In genomic region chrIV:3648634-3649240, ce11 we compare ENCODE assay signal across 5 worm cellular contexts.
TF ChIP-seq lines count a peak whose summit lies in the region.

CC8.2 (minus strand) TSS chrIV:3648684.

TF ChIP-seq in whole organism, L1 larva, 84 proteins besides CTCF, POLR2A, EP300 and RAD21 (continued from another document and continues in another):
- TF ChIP-seq efl-1 (optimal IDR thresholded peaks at IDR 0.05; lab: Kevin White, UChicago), result peak in 1 of 2 experiments; percentile 0
- TF ChIP-seq efl-1 (GFP tag; optimal IDR thresholded peaks at IDR 0.05 in 1 of 2; lab: Kevin White, UChicago), result no peak
- TF ChIP-seq mab-9 (GFP tag; IDR thresholded peaks at IDR 0.05; lab: Robert Waterston, UW), result no peak
- peak; percentile 9 to 50 (median 27) for TF ChIP-seq dpl-1 (GFP tag; optimal IDR thresholded peaks at IDR 0.05; lab: Kevin White, UChicago)
- TF ChIP-seq unc-62 (GFP tag; optimal IDR thresholded peaks at IDR 0.05; lab: Kevin White, UChicago), result no peak
- no peak for TF ChIP-seq zip-4 (GFP tag; optimal IDR thresholded peaks at IDR 0.05; lab: Kevin White, UChicago)
- no peak for TF ChIP-seq hlh-17 (GFP tag; optimal IDR thresholded peaks at IDR 0.05; lab: Kevin White, UChicago; ENCODE audit: borderline replicate concordance)
- TF ChIP-seq ceh-8 (GFP tag; optimal IDR thresholded peaks at IDR 0.05; lab: Kevin White, UChicago), result peak; percentile 22
- no peak for TF ChIP-seq ces-1 (GFP tag; optimal IDR thresholded peaks at IDR 0.05; lab: Kevin White, UChicago)
- TF ChIP-seq nhr-12 (tag; optimal IDR thresholded peaks at IDR 0.05; lab: Kevin White, UChicago), result no peak
- TF ChIP-seq unc-130 (tag; optimal IDR thresholded peaks at IDR 0.05; lab: Kevin White, UChicago), result peak; percentile 45
- no peak for TF ChIP-seq alr-1 (tag; optimal IDR thresholded peaks at IDR 0.05; lab: Kevin White, UChicago; ENCODE audit: borderline replicate concordance)
- no peak for TF ChIP-seq pag-3 (tag; optimal IDR thresholded peaks at IDR 0.05; lab: Kevin White, UChicago; ENCODE audit: borderline replicate concordance, insufficient read depth)
- no peak for TF ChIP-seq hpl-2 (GFP tag; optimal IDR thresholded peaks at IDR 0.05; lab: Kevin White, UChicago)
- peak in 4 of 6 experiments; percentile 5 to 84 (median 61) for TF ChIP-seq elt-3 (tag; optimal IDR thresholded peaks at IDR 0.05; lab: Kevin White, UChicago)
- TF ChIP-seq lir-3 (tag; optimal IDR thresholded peaks at IDR 0.05; lab: Kevin White, UChicago; ENCODE audit: poor library complexity), result no peak
- no peak for TF ChIP-seq hlh-4 (tag; optimal IDR thresholded peaks at IDR 0.05; lab: Kevin White, UChicago)
- TF ChIP-seq nhr-20 (tag; optimal IDR thresholded peaks at IDR 0.05; lab: Kevin White, UChicago), result peak; percentile 59
- TF ChIP-seq ztf-11 (tag; optimal IDR thresholded peaks at IDR 0.05; lab: Kevin White, UChicago), result no peak
- TF ChIP-seq elt-2 (tag; optimal IDR thresholded peaks at IDR 0.05; lab: Kevin White, UChicago), result no peak
- TF ChIP-seq isw-1 (GFP tag; IDR thresholded peaks at IDR 0.05; lab: Robert Waterston, UW), result no peak
- no peak for TF ChIP-seq xbp-1 (tag; optimal IDR thresholded peaks at IDR 0.05; lab: Kevin White, UChicago)
- 0 out of 2 replicates have a peak, but pooled peaks have one; percentile 40 for TF ChIP-seq grh-1 (GFP tag; IDR thresholded peaks at IDR 0.05; lab: Robert Waterston, UW)
- peak; percentile 63 for TF ChIP-seq snu-23 (GFP tag; optimal IDR thresholded peaks at IDR 0.05; lab: Kevin White, UChicago)
- no peak for TF ChIP-seq ceh-63 (GFP tag; optimal IDR thresholded peaks at IDR 0.05; lab: Kevin White, UChicago)

TF ChIP-seq in whole organism, L2 larva, 48 proteins besides CTCF, POLR2A, EP300 and RAD21 (continued from another document):
- no peak for TF ChIP-seq zag-1 (tag; optimal IDR thresholded peaks at IDR 0.05; lab: Kevin White, UChicago)
- peak; percentile 82 for TF ChIP-seq nhr-21 (tag; optimal IDR thresholded peaks at IDR 0.05; lab: Kevin White, UChicago)
- TF ChIP-seq skn-1 (tag; optimal IDR thresholded peaks at IDR 0.05; lab: Kevin White, UChicago), result no peak
- peak; percentile 15 for TF ChIP-seq gmeb-1 (tag; optimal IDR thresholded peaks at IDR 0.05; lab: Kevin White, UChicago)
- peak; percentile 55 for TF ChIP-seq sma-3 (GFP tag; optimal IDR thresholded peaks at IDR 0.05; lab: Kevin White, UChicago)
- peak; percentile 20 for TF ChIP-seq egl-27 (tag; optimal IDR thresholded peaks at IDR 0.05; lab: Kevin White, UChicago)
- TF ChIP-seq F13H6.1 (tag; optimal IDR thresholded peaks at IDR 0.05; lab: Kevin White, UChicago), result peak; percentile 11
- TF ChIP-seq mbf-1 (tag; optimal IDR thresholded peaks at IDR 0.05; lab: Kevin White, UChicago), result no peak
- no peak for TF ChIP-seq nhr-11 (tag; optimal IDR thresholded peaks at IDR 0.05; lab: Kevin White, UChicago)

TF ChIP-seq in whole organism, L3 larva, 47 proteins besides CTCF, POLR2A, EP300 and RAD21 (continued from another document):
- TF ChIP-seq nhr-43 (tag; optimal IDR thresholded peaks at IDR 0.05; lab: Kevin White, UChicago; ENCODE audit: poor library complexity, severe bottlenecking), result peak; percentile 84
- TF ChIP-seq sea-2 (GFP tag; optimal IDR thresholded peaks at IDR 0.05; lab: Kevin White, UChicago), result no peak
- TF ChIP-seq nhr-11 (tag; optimal IDR thresholded peaks at IDR 0.05; lab: Kevin White, UChicago), result no peak
- TF ChIP-seq egl-5 (tag; optimal IDR thresholded peaks at IDR 0.05; lab: Kevin White, UChicago), result no peak
- TF ChIP-seq lin-39 (tag; optimal IDR thresholded peaks at IDR 0.05; lab: Kevin White, UChicago), result no peak
- TF ChIP-seq mdl-1 (tag; optimal IDR thresholded peaks at IDR 0.05; lab: Kevin White, UChicago), result no peak
- no peak for TF ChIP-seq aly-2 (tag; optimal IDR thresholded peaks at IDR 0.05; lab: Kevin White, UChicago)
- TF ChIP-seq ZK546.5 (tag; optimal IDR thresholded peaks at IDR 0.05; lab: Kevin White, UChicago), result no peak
- TF ChIP-seq nhr-12 (tag; optimal IDR thresholded peaks at IDR 0.05; lab: Kevin White, UChicago), result no peak
- no peak for TF ChIP-seq daf-12 (tag; optimal IDR thresholded peaks at IDR 0.05; lab: Kevin White, UChicago)
- TF ChIP-seq nhr-237 (tag; optimal IDR thresholded peaks at IDR 0.05; lab: Kevin White, UChicago), result no peak
- no peak for TF ChIP-seq ceh-9 (tag; optimal IDR thresholded peaks at IDR 0.05; lab: Kevin White, UChicago)
- peak; percentile 44 for TF ChIP-seq nfya-1 (tag; optimal IDR thresholded peaks at IDR 0.05; lab: Kevin White, UChicago; ENCODE audit: insufficient read depth)
- TF ChIP-seq snpc-4 (tag; optimal IDR thresholded peaks at IDR 0.05; lab: Kevin White, UChicago), result no peak
- no peak for TF ChIP-seq nhr-67 (tag; optimal IDR thresholded peaks at IDR 0.05; lab: Kevin White, UChicago)
- no peak for TF ChIP-seq fkh-2 (tag; optimal IDR thresholded peaks at IDR 0.05; lab: Kevin White, UChicago)
- no peak for TF ChIP-seq elt-1 (tag; optimal IDR thresholded peaks at IDR 0.05; lab: Kevin White, UChicago)
- TF ChIP-seq ceh-28 (tag; optimal IDR thresholded peaks at IDR 0.05; lab: Kevin White, UChicago), result no peak
- peak; percentile 32 for TF ChIP-seq lsy-12 (tag; optimal IDR thresholded peaks at IDR 0.05; lab: Kevin White, UChicago)
- TF ChIP-seq mml-1 (tag; optimal IDR thresholded peaks at IDR 0.05; lab: Kevin White, UChicago), result no peak
- TF ChIP-seq nhr-23 (tag; optimal IDR thresholded peaks at IDR 0.05; lab: Kevin White, UChicago), result peak; percentile 65
- no peak for TF ChIP-seq fkh-10 (GFP tag; optimal IDR thresholded peaks at IDR 0.05; lab: Kevin White, UChicago)
- TF ChIP-seq hmg-11 (tag; optimal IDR thresholded peaks at IDR 0.05; lab: Kevin White, UChicago), result no peak
- TF ChIP-seq pha-4 (tag; optimal IDR thresholded peaks at IDR 0.05; lab: Kevin White, UChicago), result peak; percentile 15
- no peak for TF ChIP-seq lin-15B (tag; optimal IDR thresholded peaks at IDR 0.05; lab: Kevin White, UChicago)
- no peak for TF ChIP-seq jun-1 (tag; optimal IDR thresholded peaks at IDR 0.05; lab: Kevin White, UChicago)

TF ChIP-seq in whole organism, L4 larva, 104 proteins besides CTCF, POLR2A, EP300 and RAD21 (continued from another document and continues in another):
- no peak for TF ChIP-seq lin-39 (tag; optimal IDR thresholded peaks at IDR 0.05; lab: Kevin White, UChicago)
- no peak for TF ChIP-seq duxl-1 (tag; optimal IDR thresholded peaks at IDR 0.05; lab: Kevin White, UChicago; ENCODE audit: poor library complexity)
- TF ChIP-seq dmd-8 (GFP tag; IDR thresholded peaks at IDR 0.05; lab: Robert Waterston, UW), result no peak
- TF ChIP-seq ama-1 (optimal IDR thresholded peaks at IDR 0.05; lab: Kevin White, UChicago), result no peak
- TF ChIP-seq dmd-9 (GFP tag; IDR thresholded peaks at IDR 0.05; lab: Robert Waterston, UW), result no peak
- no peak for TF ChIP-seq mdt-29 (GFP tag; IDR thresholded peaks at IDR 0.05; lab: Robert Waterston, UW)
- 0 out of 2 replicates have a peak, but pooled peaks have one; percentile 12 for TF ChIP-seq ZK337.2 (GFP tag; IDR thresholded peaks at IDR 0.05; lab: Robert Waterston, UW)
- TF ChIP-seq php-3 (GFP tag; IDR thresholded peaks at IDR 0.05; lab: Robert Waterston, UW), result peak; percentile 39; the same call in 1 of the 2 replicates
- no peak for TF ChIP-seq nhr-25 (tag; optimal IDR thresholded peaks at IDR 0.05; lab: Kevin White, UChicago; ENCODE audit: borderline replicate concordance, insufficient read depth)
- no peak for TF ChIP-seq egl-27 (tag; optimal IDR thresholded peaks at IDR 0.05; lab: Kevin White, UChicago)
- peak; percentile 48; the same call in 1 of the 2 replicates for TF ChIP-seq ceh-20 (GFP tag; IDR thresholded peaks at IDR 0.05; lab: Robert Waterston, UW)
- peak; percentile 61 for TF ChIP-seq hlh-30 (tag; optimal IDR thresholded peaks at IDR 0.05; lab: Kevin White, UChicago; ENCODE audit: insufficient read depth)
- no peak for TF ChIP-seq Y5F2A.4 (GFP tag; optimal IDR thresholded peaks at IDR 0.05; lab: Kevin White, UChicago)
- TF ChIP-seq F10B5.3 (tag; optimal IDR thresholded peaks at IDR 0.05; lab: Kevin White, UChicago), result no peak
- no peak for TF ChIP-seq madf-5 (GFP tag; IDR thresholded peaks at IDR 0.05; lab: Robert Waterston, UW)
- no peak for TF ChIP-seq zip-11 (GFP tag; IDR thresholded peaks at IDR 0.05; lab: Robert Waterston, UW)
- no peak for TF ChIP-seq dve-1 (tag; optimal IDR thresholded peaks at IDR 0.05; lab: Kevin White, UChicago; ENCODE audit: insufficient read depth)
- peak; percentile 50; the same call in 1 of the 2 replicates for TF ChIP-seq dmd-6 (GFP tag; IDR thresholded peaks at IDR 0.05; lab: Robert Waterston, UW)
- no peak for TF ChIP-seq Y105C5A.15 (GFP tag; IDR thresholded peaks at IDR 0.05; lab: Robert Waterston, UW)
- TF ChIP-seq ceh-82 (tag; optimal IDR thresholded peaks at IDR 0.05; lab: Kevin White, UChicago), result no peak
- no peak for TF ChIP-seq hmg-1.1 (GFP tag; IDR thresholded peaks at IDR 0.05; lab: Robert Waterston, UW)
- TF ChIP-seq aly-2 (tag; optimal IDR thresholded peaks at IDR 0.05; lab: Kevin White, UChicago), result no peak
- TF ChIP-seq nhr-77 (tag; optimal IDR thresholded peaks at IDR 0.05; lab: Kevin White, UChicago), result no peak
- TF ChIP-seq ceh-28 (tag; optimal IDR thresholded peaks at IDR 0.05; lab: Kevin White, UChicago), result no peak
- TF ChIP-seq lin-13 (GFP tag; optimal IDR thresholded peaks at IDR 0.05; lab: Kevin White, UChicago), result peak; percentile 30
- no peak for TF ChIP-seq ZK546.5 (tag; optimal IDR thresholded peaks at IDR 0.05; lab: Kevin White, UChicago)
- peak; percentile 19 for TF ChIP-seq nhr-102 (tag; optimal IDR thresholded peaks at IDR 0.05; lab: Kevin White, UChicago)
- peak; percentile 6 for TF ChIP-seq mep-1 (tag; optimal IDR thresholded peaks at IDR 0.05; lab: Kevin White, UChicago)
- TF ChIP-seq saeg-2 (GFP tag; IDR thresholded peaks at IDR 0.05; lab: Robert Waterston, UW), result no peak
- TF ChIP-seq lin-1 (GFP tag; IDR thresholded peaks at IDR 0.05; lab: Robert Waterston, UW), result no peak
- TF ChIP-seq cey-2 (tag; optimal IDR thresholded peaks at IDR 0.05; lab: Kevin White, UChicago; ENCODE audit: borderline replicate concordance, insufficient read depth), result no peak
- TF ChIP-seq nhr-6 (tag; optimal IDR thresholded peaks at IDR 0.05; lab: Kevin White, UChicago), result no peak
- TF ChIP-seq mxl-3 (GFP tag; optimal IDR thresholded peaks at IDR 0.05; lab: Kevin White, UChicago), result peak; percentile 91
- no peak for TF ChIP-seq tag-97 (GFP tag; IDR thresholded peaks at IDR 0.05; lab: Robert Waterston, UW)
- no peak for TF ChIP-seq lim-7 (GFP tag; IDR thresholded peaks at IDR 0.05; lab: Robert Waterston, UW)
- TF ChIP-seq jun-1 (tag; optimal IDR thresholded peaks at IDR 0.05; lab: Kevin White, UChicago), result no peak
- peak; percentile 85 for TF ChIP-seq hlh-11 (tag; optimal IDR thresholded peaks at IDR 0.05; lab: Kevin White, UChicago)
- no peak for TF ChIP-seq madf-9 (GFP tag; conservative IDR thresholded peaks at IDR 0.05; lab: Robert Waterston, UW)
- 0 out of 2 replicates have a peak, but pooled peaks have one; percentile 28 for TF ChIP-seq arid-1 (GFP tag; conservative IDR thresholded peaks at IDR 0.05; lab: Robert Waterston, UW)

TF ChIP-seq in whole organism, young adult, 124 proteins besides CTCF, POLR2A, EP300 and RAD21 (continued from another document and continues in another):
- TF ChIP-seq snpc-1.1 (tag; optimal IDR thresholded peaks at IDR 0.05; lab: Kevin White, UChicago; ENCODE audit: insufficient read depth) (no peak), C17E4.6 (GFP tag; IDR thresholded peaks at IDR 0.05; lab: Robert Waterston, UW) (no peak), nfyb-1 (GFP tag; IDR thresholded peaks at IDR 0.05; lab: Robert Waterston, UW) (peak; percentile 64), snpc-1.3 (tag; optimal IDR thresholded peaks at IDR 0.05; lab: Kevin White, UChicago; ENCODE audit: insufficient read depth) (no peak), B0019.2 (GFP tag; conservative IDR thresholded peaks at IDR 0.05; lab: Robert Waterston, UW) (no peak), athp-1 (tag; optimal IDR thresholded peaks at IDR 0.05; lab: Kevin White, UChicago) (peak; percentile 43), pha-4 (tag; optimal IDR thresholded peaks at IDR 0.05; lab: Kevin White, UChicago) (no peak), dpl-1 (GFP tag; optimal IDR thresholded peaks at IDR 0.05; lab: Kevin White, UChicago) (peak; percentile 49), F55B11.4 (tag; optimal IDR thresholded peaks at IDR 0.05; lab: Kevin White, UChicago; ENCODE audit: borderline replicate concordance, insufficient read depth) (no peak), unc-62 (GFP tag; optimal IDR thresholded peaks at IDR 0.05; lab: Kevin White, UChicago) (no peak), repo-1 (tag; optimal IDR thresholded peaks at IDR 0.05; lab: Kevin White, UChicago) (no peak), madf-3 (GFP tag; IDR thresholded peaks at IDR 0.05; lab: Robert Waterston, UW) (0 out of 2 replicates have a peak, but pooled peaks have one; percentile 41), hmg-1.2 (GFP tag; IDR thresholded peaks at IDR 0.05; lab: Robert Waterston, UW) (peak; percentile 63), Y67H2A.10 (GFP tag; conservative IDR thresholded peaks at IDR 0.05; lab: Robert Waterston, UW) (no peak), ceh-58 (GFP tag; IDR thresholded peaks at IDR 0.05; lab: Robert Waterston, UW) (no peak), F39B2.1 (GFP tag; IDR thresholded peaks at IDR 0.05; lab: Robert Waterston, UW) (no peak), cebp-1 (GFP tag; IDR thresholded peaks at IDR 0.05; lab: Robert Waterston, UW) (no peak), cebp-1 (tag; optimal IDR thresholded peaks at IDR 0.05; lab: Kevin White, UChicago) (peak; percentile 6), hlh-26 (GFP tag; conservative IDR thresholded peaks at IDR 0.05; lab: Robert Waterston, UW) (no peak), C06A6.2 (GFP tag; conservative IDR thresholded peaks at IDR 0.05; lab: Robert Waterston, UW) (0 out of 2 replicates have a peak, but pooled peaks have one; percentile 57), let-526 (GFP tag; IDR thresholded peaks at IDR 0.05; lab: Robert Waterston, UW) (no peak), tbx-9 (tag; optimal IDR thresholded peaks at IDR 0.05; lab: Kevin White, UChicago; ENCODE audit: borderline replicate concordance) (no peak), ztf-22 (GFP tag; optimal IDR thresholded peaks at IDR 0.05; lab: Kevin White, UChicago) (no peak), madf-8 (GFP tag; conservative IDR thresholded peaks at IDR 0.05; lab: Robert Waterston, UW) (peak; percentile 92), sdz-38 (tag; optimal IDR thresholded peaks at IDR 0.05; lab: Kevin White, UChicago) (no peak), snpc-4 (GFP tag; optimal IDR thresholded peaks at IDR 0.05; lab: Kevin White, UChicago) (no peak), snpc-4 (tag; optimal IDR thresholded peaks at IDR 0.05; lab: Kevin White, UChicago) (no peak), nhr-120 (GFP tag; IDR thresholded peaks at IDR 0.05; lab: Robert Waterston, UW) (no peak), him-1 (tag; optimal IDR thresholded peaks at IDR 0.05; lab: Kevin White, UChicago) (no peak), nfya-1 (tag; optimal IDR thresholded peaks at IDR 0.05; lab: Kevin White, UChicago; ENCODE audit: borderline replicate concordance, insufficient read depth) (no peak), Y79H2A.3 (GFP tag; conservative IDR thresholded peaks at IDR 0.05; lab: Robert Waterston, UW) (0 out of 2 replicates have a peak, but pooled peaks have one; percentile 30), B0336.3 (GFP tag; IDR thresholded peaks at IDR 0.05; lab: Robert Waterston, UW) (peak; percentile 43; the same call in 1 of the 2 replicates), zfh-2 (GFP tag; conservative IDR thresholded peaks at IDR 0.05; lab: Robert Waterston, UW) (peak; percentile 75), ztf-6 (GFP tag; IDR thresholded peaks at IDR 0.05; lab: Robert Waterston, UW) (no peak), atf-7 (tag; optimal IDR thresholded peaks at IDR 0.05; lab: Kevin White, UChicago) (peak; percentile 12), bed-1 (GFP tag; IDR thresholded peaks at IDR 0.05; lab: Robert Waterston, UW) (no peak), lin-35 (GFP tag; optimal IDR thresholded peaks at IDR 0.05; lab: Kevin White, UChicago) (no peak), F57C9.4 (tag; optimal IDR thresholded peaks at IDR 0.05; lab: Kevin White, UChicago) (no peak), B0261.1 (tag; optimal IDR thresholded peaks at IDR 0.05; lab: Kevin White, UChicago) (no peak), ccch-3 (GFP tag; optimal IDR thresholded peaks at IDR 0.05; lab: Kevin White, UChicago) (no peak), Y95B8A.8 (GFP tag; IDR thresholded peaks at IDR 0.05; lab: Robert Waterston, UW) (0 out of 2 replicates have a peak, but pooled peaks have one; percentile 15), ceh-27 (GFP tag; optimal IDR thresholded peaks at IDR 0.05; lab: Kevin White, UChicago) (peak; percentile 56), Y53G8AR.9 (GFP tag; conservative IDR thresholded peaks at IDR 0.05; lab: Robert Waterston, UW) (0 out of 2 replicates have a peak, but pooled peaks have one; percentile 65), nhr-179 (tag; optimal IDR thresholded peaks at IDR 0.05; lab: Kevin White, UChicago) (no peak)
